Fruit fly (Drosophila melanogaster): ENCODE results near the gene Atg101.

DNA sequence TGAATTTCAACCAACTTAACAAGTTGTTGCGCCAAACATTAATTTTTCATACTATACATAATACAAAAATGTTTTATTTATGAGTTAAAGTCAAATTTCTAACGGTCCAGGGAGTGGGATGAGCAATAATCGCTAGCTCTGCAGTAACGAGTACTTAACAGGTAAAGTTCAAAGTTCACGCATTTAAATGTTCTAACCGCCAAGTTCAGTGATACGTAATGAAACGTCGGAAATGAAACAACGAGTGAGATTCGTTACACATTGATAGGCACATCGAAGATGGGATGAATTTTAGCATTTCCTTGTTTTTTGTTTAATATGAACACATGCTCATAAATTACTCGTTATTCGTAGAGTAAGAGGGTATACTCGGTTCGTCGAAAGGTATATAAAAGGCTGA is 20.6 kb downstream of the Atg101 start:
- TF ChIP-seq CG2202 (tag; optimal IDR thresholded peaks at IDR 0.05) (no peak), Oaz (GFP tag; IDR thresholded peaks at IDR 0.05) (no peak), CG5245 (GFP tag; optimal IDR thresholded peaks at IDR 0.05) (no peak), eve (GFP tag; optimal IDR thresholded peaks at IDR 0.05) (no peak), CG10209 (GFP tag; optimal IDR thresholded peaks at IDR 0.05) (no peak), CG16813 (GFP tag; IDR thresholded peaks at IDR 0.05; ENCODE audit: partially characterized antibody) (no peak), CG9609 (GFP tag; optimal IDR thresholded peaks at IDR 0.05) (no peak), Lpt (GFP tag; optimal IDR thresholded peaks at IDR 0.05) (no peak), bsh (GFP tag; optimal IDR thresholded peaks at IDR 0.05) (no peak), CG2120 (GFP tag; optimal IDR thresholded peaks at IDR 0.05) (no peak), slbo (GFP tag; IDR thresholded peaks at IDR 0.05) (no peak)
